Worm (Caenorhabditis elegans) whole organism, young adult: ENCODE results near the gene E02C12.10.

Source experiments
- C06A6.2 ChIP-seq: fragments of 200-800 bp; sonication (Bioruptor generic); conservative IDR thresholded peaks from 2 replicates; pipeline ENCODE4 v1.3.6; 2022; ENCODE audit warnings: missing genetic modification characterization, missing compliant biosample characterization
- F23B12.7 ChIP-seq: sonication (generic microtip); optimal IDR thresholded peaks from 2 replicates; lab custom pipeline; 2017; ENCODE audit warnings: missing genetic modification characterization, mild to moderate bottlenecking, missing compliant biosample characterization, antibody characterized with exemption, moderate library complexity; ENCODE audit not compliant: insufficient read depth
- F49E8.2 ChIP-seq: sonication (generic microtip); optimal IDR thresholded peaks from 3 replicates; lab custom pipeline; 2017; ENCODE audit warnings: missing genetic modification characterization, mild to moderate bottlenecking, missing compliant biosample characterization, antibody characterized with exemption, moderate library complexity; ENCODE audit not compliant: insufficient read depth
- F52B5.7 ChIP-seq: sonication (generic microtip); optimal IDR thresholded peaks from 2 replicates; lab custom pipeline; 2016; ENCODE audit warnings: mild to moderate bottlenecking, missing genetic modification characterization, missing compliant biosample characterization
- T26A5.8 ChIP-seq: sonication (generic microtip); optimal IDR thresholded peaks from 2 replicates; lab custom pipeline; 2016; ENCODE audit warnings: missing genetic modification characterization, missing compliant biosample characterization
- Y53F4B.3 ChIP-seq: fragments of 200-800 bp; sonication (Bioruptor generic); IDR thresholded peaks from 2 replicates; pipeline ENCODE4 v1.3.6; 2022; ENCODE audit warnings: missing genetic modification reagents, missing genetic modification characterization, missing compliant biosample characterization
- bed-1 ChIP-seq: fragments of 200-800 bp; sonication (Bioruptor generic); IDR thresholded peaks from 2 replicates; pipeline ENCODE4 v1.3.6; 2022; ENCODE audit warnings: missing genetic modification reagents, missing genetic modification characterization, missing compliant biosample characterization
- ccch-3 ChIP-seq: fragments of 200-800 bp; sonication (Bioruptor generic); optimal IDR thresholded peaks from 2 replicates; lab custom pipeline; 2018; ENCODE audit warnings: mild to moderate bottlenecking, missing genetic modification characterization, missing compliant biosample characterization
- cebp-1 ChIP-seq, 2 experiments: fragments of 200-800 bp in 1 of 2; sonication (Bioruptor generic) in 1 of 2; sonication (generic microtip) in 1 of 2; IDR thresholded peaks in 1 of 2; optimal IDR thresholded peaks in 1 of 2; 2 replicates each; pipeline versions ENCODE4 v1.3.6 to Lab custom; 2017 to 2022; ENCODE audit warnings: missing compliant biosample characterization in 2 of 2, missing genetic modification characterization in 2 of 2, mild to moderate bottlenecking in 1 of 2, missing genetic modification reagents in 1 of 2, moderate library complexity in 1 of 2
- ceh-27 ChIP-seq: fragments of 200-800 bp; sonication (Bioruptor generic); optimal IDR thresholded peaks from 2 replicates; lab custom pipeline; 2018; ENCODE audit warnings: mild to moderate bottlenecking, missing genetic modification characterization, moderate library complexity, missing compliant biosample characterization
- ceh-91 ChIP-seq: fragments of 200-800 bp; sonication (Bioruptor generic); IDR thresholded peaks from 2 replicates; pipeline ENCODE4 v1.3.6; 2022; ENCODE audit warnings: missing genetic modification reagents, missing genetic modification characterization, missing compliant biosample characterization
- dox-1 ChIP-seq: fragments of 200-800 bp; sonication (Bioruptor generic); IDR thresholded peaks from 2 replicates; pipeline ENCODE4 v1.3.6; 2022; ENCODE audit warnings: missing genetic modification reagents, missing genetic modification characterization, missing compliant biosample characterization
- efl-1 ChIP-seq: fragments of 150-350 bp; optimal IDR thresholded peaks from 2 replicates; lab custom pipeline; 2014; ENCODE audit warnings: missing biosample characterization, missing genetic modification reagents, missing genetic modification characterization
- ets-4 ChIP-seq: fragments of 200-800 bp; sonication (Bioruptor generic); optimal IDR thresholded peaks from 2 replicates; lab custom pipeline; 2018; ENCODE audit warnings: mild to moderate bottlenecking, missing genetic modification characterization, missing compliant biosample characterization
- fkh-3 ChIP-seq: sonication (generic microtip); optimal IDR thresholded peaks from 2 replicates; lab custom pipeline; 2016; ENCODE audit warnings: mild to moderate bottlenecking, missing genetic modification characterization, missing compliant biosample characterization
- him-1 ChIP-seq: sonication (generic microtip); optimal IDR thresholded peaks from 2 replicates; lab custom pipeline; 2016; ENCODE audit warnings: missing genotype, missing genetic modification reagents, missing genetic modification characterization, missing compliant biosample characterization
- hmg-1.2 ChIP-seq: fragments of 200-800 bp; sonication (Bioruptor generic); IDR thresholded peaks from 2 replicates; pipeline ENCODE4 v1.3.6; 2022; ENCODE audit warnings: missing genetic modification reagents, missing genetic modification characterization, missing compliant biosample characterization
- lag-1 ChIP-seq: fragments of 200-800 bp; sonication (Bioruptor generic); IDR thresholded peaks from 2 replicates; pipeline ENCODE4 v1.3.6; 2022; ENCODE audit warnings: missing genetic modification reagents, missing genetic modification characterization, missing compliant biosample characterization
- let-526 ChIP-seq: fragments of 200-800 bp; sonication (Bioruptor generic); IDR thresholded peaks from 2 replicates; pipeline ENCODE4 v1.3.6; 2022; ENCODE audit warnings: missing genetic modification reagents, missing genetic modification characterization, missing compliant biosample characterization
- lin-26 ChIP-seq: fragments of 200-800 bp; sonication (Bioruptor generic); IDR thresholded peaks from 2 replicates; pipeline ENCODE4 v1.3.6; 2022; ENCODE audit warnings: missing genetic modification reagents, missing genetic modification characterization, missing compliant biosample characterization
- lin-40 ChIP-seq: sonication (generic microtip); optimal IDR thresholded peaks from 2 replicates; lab custom pipeline; 2016; ENCODE audit warnings: missing genetic modification characterization, mild to moderate bottlenecking, missing compliant biosample characterization, missing genotype, missing genetic modification reagents
- lin-54 ChIP-seq: fragments of 200-800 bp; sonication (Bioruptor generic); optimal IDR thresholded peaks from 2 replicates; lab custom pipeline; 2018; ENCODE audit warnings: mild to moderate bottlenecking, missing genetic modification characterization, missing compliant biosample characterization
- lir-1 ChIP-seq: fragments of 200-800 bp; sonication (Bioruptor generic); conservative IDR thresholded peaks from 2 replicates; pipeline ENCODE4 v1.3.6; 2022; ENCODE audit warnings: missing genetic modification reagents, missing genetic modification characterization, missing compliant biosample characterization
- lsl-1 ChIP-seq: fragments of 200-800 bp; sonication (Bioruptor generic); optimal IDR thresholded peaks from 2 replicates; lab custom pipeline; 2018; ENCODE audit warnings: mild to moderate bottlenecking, missing genetic modification characterization, moderate library complexity, missing compliant biosample characterization
- madf-10 ChIP-seq: sonication (generic microtip); optimal IDR thresholded peaks from 2 replicates; lab custom pipeline; 2016; ENCODE audit warnings: mild to moderate bottlenecking, missing genetic modification characterization, missing compliant biosample characterization
- mcd-1 ChIP-seq: fragments of 200-800 bp; sonication (Bioruptor generic); IDR thresholded peaks from 2 replicates; pipeline ENCODE4 v1.3.6; 2022; ENCODE audit warnings: missing genetic modification reagents, missing genetic modification characterization, missing compliant biosample characterization
- nfyb-1 ChIP-seq: fragments of 200-800 bp; sonication (Bioruptor generic); IDR thresholded peaks from 2 replicates; pipeline ENCODE4 v1.3.6; 2022; ENCODE audit warnings: missing genetic modification reagents, missing genetic modification characterization, missing compliant biosample characterization
- nhr-179 ChIP-seq: sonication (generic microtip); optimal IDR thresholded peaks from 2 replicates; lab custom pipeline; 2016; ENCODE audit warnings: mild to moderate bottlenecking, missing genetic modification characterization, missing compliant biosample characterization
- nhr-80 ChIP-seq: sonication (generic microtip); optimal IDR thresholded peaks from 2 replicates; lab custom pipeline; 2016; ENCODE audit warnings: missing genetic modification characterization, missing compliant biosample characterization
- pbrm-1 ChIP-seq: fragments of 200-800 bp; sonication (Bioruptor generic); IDR thresholded peaks from 2 replicates; pipeline ENCODE4 v1.3.6; 2022; ENCODE audit warnings: missing genetic modification reagents, missing genetic modification characterization, missing compliant biosample characterization
- repo-1 ChIP-seq: sonication (generic microtip); optimal IDR thresholded peaks from 2 replicates; lab custom pipeline; 2017; ENCODE audit warnings: mild to moderate bottlenecking, missing genetic modification characterization, missing compliant biosample characterization
- somi-1 ChIP-seq: fragments of 200-800 bp; sonication (Bioruptor generic); optimal IDR thresholded peaks from 2 replicates; lab custom pipeline; 2018; ENCODE audit warnings: mild to moderate bottlenecking, missing genetic modification characterization, missing compliant biosample characterization
- tbp1 ChIP-seq: fragments of 200-800 bp; sonication (Bioruptor generic); optimal IDR thresholded peaks from 2 replicates; lab custom pipeline; 2018; ENCODE audit warnings: mild to moderate bottlenecking, missing genetic modification characterization, missing compliant biosample characterization
- unc-130 ChIP-seq: sonication (generic microtip); optimal IDR thresholded peaks from 2 replicates; lab custom pipeline; 2016; ENCODE audit warnings: missing genetic modification reagents, missing genetic modification characterization, missing compliant biosample characterization
- unc-62 ChIP-seq: fragments of 150-350 bp; optimal IDR thresholded peaks from 2 replicates; lab custom pipeline; 2014; ENCODE audit warnings: missing biosample characterization, missing genetic modification reagents, missing genetic modification characterization
- zfh-2 ChIP-seq: fragments of 200-800 bp; sonication (Bioruptor generic); conservative IDR thresholded peaks from 2 replicates; pipeline ENCODE4 v1.3.6; 2022; ENCODE audit warnings: missing genetic modification reagents, missing genetic modification characterization, missing compliant biosample characterization
- ztf-18 ChIP-seq: sonication (generic microtip); optimal IDR thresholded peaks from 2 replicates; lab custom pipeline; 2016; ENCODE audit warnings: missing genotype, mild to moderate bottlenecking, missing genetic modification characterization, missing compliant biosample characterization
- ztf-3 ChIP-seq: fragments of 200-800 bp; sonication (Bioruptor generic); optimal IDR thresholded peaks from 2 replicates; lab custom pipeline; 2018; ENCODE audit warnings: mild to moderate bottlenecking, missing genetic modification characterization, missing compliant biosample characterization
- ztf-6 ChIP-seq: fragments of 200-800 bp; sonication (Bioruptor generic); IDR thresholded peaks from 2 replicates; pipeline ENCODE4 v1.3.6; 2022; ENCODE audit warnings: missing genetic modification reagents, missing genetic modification characterization, missing compliant biosample characterization

Gene E02C12.10

ce11 chrV:9406890-9407289 is 28.7 kb upstream of the E02C12.10 start (continued):
- no peak for TF ChIP-seq somi-1 (GFP tag; lab: Kevin White, UChicago)
- no peak for TF ChIP-seq ccch-3
- no peak; the same call in 1 of the 2 replicates for TF ChIP-seq Y53F4B.3 (GFP tag; lab: Robert Waterston, UW)
- no peak for TF ChIP-seq lin-40 (tag; lab: Kevin White, UChicago)
- no peak for TF ChIP-seq fkh-3 (tag; lab: Kevin White, UChicago)
- no peak for TF ChIP-seq ets-4 (GFP tag; lab: Kevin White, UChicago)
- no peak for TF ChIP-seq ztf-18 (tag; lab: Kevin White, UChicago)
- TF ChIP-seq bed-1, result no peak
- no peak for TF ChIP-seq unc-130 (GFP tag; lab: Kevin White, UChicago)
- no peak for TF ChIP-seq efl-1 (GFP tag; lab: Kevin White, UChicago)
- TF ChIP-seq pbrm-1 (GFP tag; lab: Robert Waterston, UW), result 0 out of 2 replicates have a peak, but pooled peaks have one; percentile 25
- TF ChIP-seq lin-54 (GFP tag; lab: Kevin White, UChicago), result no peak
- TF ChIP-seq repo-1 (tag; lab: Kevin White, UChicago), result no peak
- no peak for TF ChIP-seq nfyb-1
- TF ChIP-seq dox-1 (GFP tag; lab: Robert Waterston, UW), result no peak
- TF ChIP-seq lsl-1 (GFP tag; lab: Kevin White, UChicago), result peak; percentile 6
- no peak for TF ChIP-seq madf-10 (tag; lab: Kevin White, UChicago)
- no peak for TF ChIP-seq C06A6.2 (GFP tag; lab: Robert Waterston, UW)
- no peak for TF ChIP-seq F49E8.2 (tag; lab: Kevin White, UChicago)
- no peak for TF ChIP-seq nhr-179 (tag; lab: Kevin White, UChicago)
- TF ChIP-seq nhr-80 (tag; lab: Kevin White, UChicago), result peak; percentile 1
- TF ChIP-seq lag-1 (GFP tag; lab: Robert Waterston, UW), result no peak
- no peak for TF ChIP-seq F52B5.7 (tag; lab: Kevin White, UChicago)
- TF ChIP-seq unc-62 (GFP tag; lab: Kevin White, UChicago), result no peak
- TF ChIP-seq mcd-1 (GFP tag; lab: Robert Waterston, UW), result no peak
- peak; percentile 42; the same call in 1 of the 2 replicates for TF ChIP-seq hmg-1.2 (GFP tag; lab: Robert Waterston, UW)
- no peak for TF ChIP-seq ceh-27 (GFP tag; lab: Kevin White, UChicago)
- no peak for TF ChIP-seq ceh-91
- no peak for TF ChIP-seq let-526 (GFP tag; lab: Robert Waterston, UW)
- peak; percentile 39 for TF ChIP-seq F23B12.7
- peak; percentile 82 for TF ChIP-seq him-1 (tag; lab: Kevin White, UChicago)
- no peak for TF ChIP-seq lir-1 (GFP tag; lab: Robert Waterston, UW)
- TF ChIP-seq lin-26 (GFP tag; lab: Robert Waterston, UW), result no peak
- no peak for TF ChIP-seq cebp-1 (GFP tag; IDR thresholded peaks at IDR 0.05; lab: Robert Waterston, UW)
- no peak for TF ChIP-seq cebp-1 (tag; optimal IDR thresholded peaks at IDR 0.05; lab: Kevin White, UChicago)
- no peak for TF ChIP-seq ztf-6 (GFP tag; lab: Robert Waterston, UW)
- TF ChIP-seq zfh-2 (GFP tag; lab: Robert Waterston, UW), result no peak
- peak; percentile 89 for TF ChIP-seq tbp1
- TF ChIP-seq ztf-3 (GFP tag; lab: Kevin White, UChicago), result no peak
- no peak for TF ChIP-seq T26A5.8 (tag; lab: Kevin White, UChicago)
